Fruit fly (Drosophila melanogaster) whole organism, embryonic: Measurements from ENCODE around the gene CG42512.

ENCODE experiments used
- B-H2 ChIP-seq: fragments of 200-800 bp; sonication (Bioruptor generic); optimal IDR thresholded peaks from 2 replicates; lab custom pipeline; 2018; ENCODE audit warnings: missing biosample characterization, mild to moderate bottlenecking, missing genetic modification characterization
- CG10543 ChIP-seq: fragments of 200-800 bp; sonication (Bioruptor generic); optimal IDR thresholded peaks from 3 replicates; lab custom pipeline; 2017; ENCODE audit warnings: missing biosample characterization, mild to moderate bottlenecking, missing genetic modification characterization, moderate library complexity
- CG11504 ChIP-seq: fragments of 200-800 bp; sonication (Bioruptor generic); optimal IDR thresholded peaks from 3 replicates; lab custom pipeline; 2019; ENCODE audit warnings: missing biosample characterization, mild to moderate bottlenecking, missing genetic modification characterization, moderate library complexity
- CG12744 ChIP-seq: fragments of 200-800 bp; sonication (Bioruptor generic); optimal IDR thresholded peaks from 2 replicates; lab custom pipeline; 2016; ENCODE audit warnings: missing biosample characterization, missing genetic modification characterization
- CG12942 ChIP-seq: fragments of 200-800 bp; sonication (Bioruptor generic); optimal IDR thresholded peaks from 3 replicates; lab custom pipeline; 2016; ENCODE audit warnings: missing biosample characterization, missing genetic modification characterization
- CG13296 ChIP-seq: fragments of 200-800 bp; sonication (Bioruptor generic); optimal IDR thresholded peaks from 3 replicates; lab custom pipeline; 2018; ENCODE audit warnings: missing biosample characterization, mild to moderate bottlenecking, missing genetic modification characterization
- CG1602 ChIP-seq: fragments of 200-800 bp; sonication (Bioruptor generic); optimal IDR thresholded peaks from 3 replicates; lab custom pipeline; 2016; ENCODE audit warnings: missing biosample characterization, missing genetic modification characterization
- CG1603 ChIP-seq: fragments of 200-800 bp; sonication (Bioruptor generic); optimal IDR thresholded peaks from 2 replicates; lab custom pipeline; 2019; ENCODE audit warnings: missing biosample characterization, mild to moderate bottlenecking, missing genetic modification characterization, moderate library complexity
- CG1647 ChIP-seq: fragments of 200-800 bp; sonication (Bioruptor generic); optimal IDR thresholded peaks from 3 replicates; lab custom pipeline; 2016; ENCODE audit warnings: missing biosample characterization, missing genetic modification characterization
- CG18476 ChIP-seq: fragments of 200-800 bp; sonication (Bioruptor generic); optimal IDR thresholded peaks from 2 replicates; lab custom pipeline; 2016; ENCODE audit warnings: missing biosample characterization, mild to moderate bottlenecking, missing genetic modification characterization
- CG18599 ChIP-seq: fragments of 200-800 bp; sonication (Bioruptor generic); optimal IDR thresholded peaks from 3 replicates; lab custom pipeline; 2017; ENCODE audit warnings: missing biosample characterization, missing genetic modification characterization, mild to moderate bottlenecking, moderate library complexity, missing genetic modification reagents
- CG2199 ChIP-seq: fragments of 200-800 bp; sonication (Bioruptor generic); IDR thresholded peaks from 3 replicates; pipeline ENCODE4 v1.3.6; 2022; ENCODE audit warnings: missing biosample characterization, missing genetic modification characterization
- CG34422 ChIP-seq: fragments of 200-800 bp; sonication (Bioruptor generic); IDR thresholded peaks from 3 replicates; pipeline ENCODE4 v1.3.6; 2022; ENCODE audit warnings: missing biosample characterization, missing genetic modification characterization
- CG4730 ChIP-seq: fragments of 200-800 bp; sonication (Bioruptor generic); IDR thresholded peaks from 2 replicates; pipeline ENCODE4 v1.3.6; 2022; ENCODE audit warnings: missing biosample characterization, missing genetic modification characterization
- CG9609 ChIP-seq: fragments of 200-800 bp; sonication (Bioruptor generic); optimal IDR thresholded peaks from 3 replicates; lab custom pipeline; 2016; ENCODE audit warnings: missing biosample characterization, missing genetic modification characterization
- D19A ChIP-seq: fragments of 200-800 bp; optimal IDR thresholded peaks from 3 replicates; lab custom pipeline; 2019; ENCODE audit warnings: missing biosample characterization, mild to moderate bottlenecking, missing genetic modification characterization, moderate library complexity
- D19B ChIP-seq: fragments of 200-800 bp; sonication (Bioruptor generic); optimal IDR thresholded peaks from 2 replicates; lab custom pipeline; 2017; ENCODE audit warnings: missing biosample characterization, mild to moderate bottlenecking, missing genetic modification characterization
- E2f1 ChIP-seq: fragments of 200-800 bp; sonication (Bioruptor generic); IDR thresholded peaks from 2 replicates; pipeline ENCODE4 v1.3.6; 2022; ENCODE audit warnings: missing biosample characterization, missing genetic modification characterization
- HmgD ChIP-seq: fragments of 200-800 bp; sonication (Bioruptor generic); optimal IDR thresholded peaks from 3 replicates; lab custom pipeline; 2016; ENCODE audit warnings: missing biosample characterization, missing genetic modification characterization
- Hmr ChIP-seq: fragments of 200-800 bp; sonication (Bioruptor generic); optimal IDR thresholded peaks from 3 replicates; lab custom pipeline; 2017; ENCODE audit warnings: mild to moderate bottlenecking, missing biosample characterization, missing genetic modification reagents, missing genetic modification characterization
- Lpt ChIP-seq: fragments of >200 bp; optimal IDR thresholded peaks from 2 replicates; lab custom pipeline; 2018; ENCODE audit warnings: missing biosample characterization, missing genetic modification characterization
- MBD-R2 ChIP-seq: fragments of 200-800 bp; sonication (Bioruptor generic); IDR thresholded peaks from 2 replicates; pipeline ENCODE4 v1.3.6; 2022; ENCODE audit warnings: missing biosample characterization, missing genetic modification characterization
- Med ChIP-seq: fragments of 200-800 bp; sonication (Bioruptor generic); peaks from one replicate; lab custom pipeline; 2016; ENCODE audit warnings: missing biosample characterization, missing genetic modification characterization, mild to moderate bottlenecking, inconsistent platforms, moderate library complexity
- Meics ChIP-seq: fragments of 200-800 bp; sonication (Bioruptor generic); optimal IDR thresholded peaks from 2 replicates; lab custom pipeline; 2017; ENCODE audit warnings: missing biosample characterization, mild to moderate bottlenecking, missing genetic modification characterization
- NC2β ChIP-seq: fragments of 200-800 bp; sonication (Bioruptor generic); optimal IDR thresholded peaks from 2 replicates; lab custom pipeline; 2016; ENCODE audit warnings: missing biosample characterization, missing genetic modification characterization
- Nf-YB ChIP-seq: fragments of 200-800 bp; sonication (Bioruptor generic); optimal IDR thresholded peaks from 3 replicates; lab custom pipeline; 2019; ENCODE audit warnings: missing biosample characterization, mild to moderate bottlenecking, missing genetic modification characterization, moderate library complexity
- Pdp1 ChIP-seq, 2 experiments: fragments of 200-800 bp; sonication (Bioruptor generic); optimal IDR thresholded peaks; 3 replicates each; lab custom pipeline; 2016; ENCODE audit warnings: missing biosample characterization in 2 of 2, missing genetic modification characterization in 2 of 2, mild to moderate bottlenecking in 1 of 2, moderate library complexity in 1 of 2
- Sry-β ChIP-seq: fragments of 200-800 bp; sonication (Bioruptor generic); optimal IDR thresholded peaks from 2 replicates; lab custom pipeline; 2018; ENCODE audit warnings: missing biosample characterization, mild to moderate bottlenecking, missing genetic modification characterization, moderate library complexity
- Trl ChIP-seq, 3 experiments: fragments of >200 bp in 2 of 3; fragments of 200-800 bp in 1 of 3; sonication (Bioruptor generic) in 1 of 3; optimal IDR thresholded peaks; 2 replicates in 1 of 3; 3 replicates in 2 of 3; lab custom pipeline; 2016 to 2017; ENCODE audit warnings: missing biosample characterization in 1 of 3, missing genetic modification characterization in 1 of 3
- ara ChIP-seq: fragments of 200-800 bp; sonication (Bioruptor generic); IDR thresholded peaks from 2 replicates; pipeline ENCODE4 v1.3.6; 2022; ENCODE audit warnings: missing biosample characterization, missing genetic modification characterization
- caup ChIP-seq: fragments of 200-800 bp; sonication (Bioruptor generic); optimal IDR thresholded peaks from 3 replicates; lab custom pipeline; 2017; ENCODE audit warnings: missing biosample characterization, mild to moderate bottlenecking, missing genetic modification characterization, moderate library complexity; ENCODE audit not compliant: severe bottlenecking
- chinmo ChIP-seq: fragments of 200-800 bp; sonication (Bioruptor generic); IDR thresholded peaks from 4 replicates; pipeline ENCODE4 v1.3.6; 2022; ENCODE audit warnings: missing biosample characterization, missing genetic modification characterization; ENCODE audit not compliant: partially characterized antibody
- chn ChIP-seq: fragments of 200-800 bp; sonication (Bioruptor generic); optimal IDR thresholded peaks from 2 replicates; lab custom pipeline; 2016; ENCODE audit warnings: missing biosample characterization, missing genetic modification characterization
- dan ChIP-seq: fragments of 200-800 bp; sonication (Bioruptor generic); IDR thresholded peaks from 2 replicates; pipeline ENCODE4 v1.3.6; 2022; ENCODE audit warnings: missing biosample characterization, missing genetic modification characterization
- gcm2 ChIP-seq: fragments of 200-800 bp; sonication (Bioruptor generic); optimal IDR thresholded peaks from 2 replicates; lab custom pipeline; 2016; ENCODE audit warnings: missing biosample characterization, missing genetic modification characterization
- grau ChIP-seq: fragments of 200-800 bp; optimal IDR thresholded peaks from 3 replicates; lab custom pipeline; 2019; ENCODE audit warnings: missing biosample characterization, mild to moderate bottlenecking, missing genetic modification characterization, moderate library complexity
- ind ChIP-seq: fragments of 200-800 bp; sonication (Bioruptor generic); optimal IDR thresholded peaks from 3 replicates; lab custom pipeline; 2016; ENCODE audit warnings: missing biosample characterization, missing genetic modification characterization
- jing ChIP-seq: fragments of 200-800 bp; sonication (Bioruptor generic); optimal IDR thresholded peaks from 2 replicates; lab custom pipeline; 2018; ENCODE audit warnings: missing biosample characterization, mild to moderate bottlenecking, missing genetic modification characterization
- kni ChIP-seq: fragments of 200-800 bp; sonication (Bioruptor generic); optimal IDR thresholded peaks from 3 replicates; lab custom pipeline; 2017; ENCODE audit warnings: mild to moderate bottlenecking, missing biosample characterization, missing genetic modification reagents, missing genetic modification characterization
- lab ChIP-seq: fragments of 200-800 bp; sonication (Bioruptor generic); optimal IDR thresholded peaks from 3 replicates; lab custom pipeline; 2017; ENCODE audit warnings: missing biosample characterization, missing genetic modification characterization, mild to moderate bottlenecking, moderate library complexity, missing genetic modification reagents
- pnt ChIP-seq: fragments of 200-800 bp; sonication (Bioruptor generic); optimal IDR thresholded peaks from 3 replicates; lab custom pipeline; 2016; ENCODE audit warnings: missing biosample characterization, missing genetic modification characterization
- row ChIP-seq: fragments of 200-800 bp; sonication (Bioruptor generic); IDR thresholded peaks from 3 replicates; pipeline ENCODE4 v1.3.6; 2022; ENCODE audit warnings: missing biosample characterization, missing genetic modification characterization
- slou ChIP-seq: fragments of 200-800 bp; sonication (Bioruptor generic); optimal IDR thresholded peaks from 3 replicates; lab custom pipeline; 2016; ENCODE audit warnings: missing biosample characterization, missing genetic modification characterization
- so ChIP-seq: fragments of 200-800 bp; sonication (Bioruptor generic); IDR thresholded peaks from 3 replicates; pipeline ENCODE4 v1.3.6; 2022; ENCODE audit warnings: missing biosample characterization, missing genetic modification characterization
- twi ChIP-seq: fragments of 200-800 bp; optimal IDR thresholded peaks from 2 replicates; lab custom pipeline; 2019; ENCODE audit warnings: missing biosample characterization, mild to moderate bottlenecking, missing genetic modification characterization, moderate library complexity
- tx ChIP-seq: fragments of 200-800 bp; sonication (Bioruptor generic); optimal IDR thresholded peaks from 2 replicates; lab custom pipeline; 2016; ENCODE audit warnings: missing biosample characterization, missing genetic modification characterization
- wek ChIP-seq: fragments of 200-800 bp; sonication (Bioruptor generic); optimal IDR thresholded peaks from 3 replicates; lab custom pipeline; 2018; ENCODE audit warnings: missing biosample characterization, mild to moderate bottlenecking, missing genetic modification characterization, moderate library complexity
- yki ChIP-seq: fragments of >200 bp; optimal IDR thresholded peaks from 3 replicates; lab custom pipeline; 2018
- zen ChIP-seq: fragments of 200-800 bp; sonication (Bioruptor generic); optimal IDR thresholded peaks from 3 replicates; lab custom pipeline; 2018; ENCODE audit warnings: missing biosample characterization, mild to moderate bottlenecking, missing genetic modification characterization, moderate library complexity
- zfh1 ChIP-seq: fragments of 200-800 bp; sonication (Bioruptor generic); IDR thresholded peaks from 3 replicates; pipeline ENCODE4 v1.3.6; 2022; ENCODE audit warnings: missing biosample characterization, missing genetic modification characterization

CG42512 gene

DNA sequence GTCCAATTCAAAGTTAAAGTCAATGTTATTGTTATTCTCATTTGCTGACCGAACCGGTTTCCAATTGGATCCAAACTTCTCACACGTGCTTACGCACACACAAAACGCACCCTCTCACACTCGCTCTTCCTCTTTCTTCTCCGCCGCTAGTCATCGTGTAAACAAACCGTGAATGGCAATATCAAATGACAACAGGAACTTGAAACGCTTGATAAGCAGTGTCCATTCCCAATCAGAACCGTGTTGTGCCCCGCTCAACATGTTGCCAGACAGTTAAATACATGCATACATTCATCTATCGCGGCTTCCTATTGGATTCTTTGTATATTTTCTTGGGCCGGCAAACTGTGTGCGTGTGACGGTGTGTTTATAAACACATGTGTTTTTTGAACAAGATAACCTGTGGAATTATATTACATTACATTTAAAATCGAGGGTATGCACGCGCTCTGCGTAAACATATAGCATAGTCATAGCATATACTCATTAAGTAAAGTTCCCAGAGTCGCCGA is 4.6 kb downstream of the CG42512 start (continued):
- TF ChIP-seq CG9609 (GFP tag; lab: Kevin White, UChicago) (no peak), ind (GFP tag; lab: Kevin White, UChicago) (no peak), Sry-β (GFP tag; lab: Kevin White, UChicago) (no peak), yki (lab: Kevin White, UChicago) (no peak), caup (peak; percentile 64), kni (GFP tag; lab: Kevin White, UChicago) (peak; percentile 82), Meics (GFP tag; lab: Kevin White, UChicago) (peak; percentile 6), CG12744 (GFP tag; lab: Kevin White, UChicago) (no peak), CG2199 (GFP tag; lab: Robert Waterston, UW) (peak; percentile 57; the same call in 2 of the 3 replicates), CG18599 (GFP tag; lab: Kevin White, UChicago) (peak; percentile 40), E2f1 (GFP tag; lab: Robert Waterston, UW) (no peak), NC2β (GFP tag; lab: Kevin White, UChicago) (peak; percentile 13), slou (no peak), HmgD (GFP tag; lab: Kevin White, UChicago) (peak; percentile 2), Lpt (GFP tag; lab: Kevin White, UChicago) (no peak), CG1602 (GFP tag; lab: Kevin White, UChicago) (no peak), twi (tag; lab: Kevin White, UChicago) (peak; percentile 80), B-H2 (GFP tag; lab: Kevin White, UChicago) (peak; percentile 28), grau (tag; lab: Kevin White, UChicago) (peak; percentile 3), Pdp1 (GFP tag; optimal IDR thresholded peaks at IDR 0.05; lab: Kevin White, UChicago) (peak in 1 of 2 experiments; percentile 47), CG34422 (peak; percentile 82; the same call in 1 of the 3 replicates), tx (GFP tag; lab: Kevin White, UChicago) (no peak), CG18476 (GFP tag; lab: Kevin White, UChicago) (no peak), CG1603 (tag; lab: Kevin White, UChicago) (peak; percentile 5), CG13296 (GFP tag; lab: Kevin White, UChicago) (peak; percentile 45), CG11504 (tag; lab: Kevin White, UChicago) (peak; percentile 99), dan (GFP tag; lab: Robert Waterston, UW) (no peak), lab (peak; percentile 59), ara (GFP tag; lab: Robert Waterston, UW) (0 out of 2 replicates have a peak, but pooled peaks have one; percentile 38), Nf-YB (GFP tag; lab: Kevin White, UChicago) (peak; percentile 70), MBD-R2 (GFP tag; lab: Robert Waterston, UW) (no peak), CG12942 (GFP tag; lab: Kevin White, UChicago) (no peak), Med (GFP tag; lab: Kevin White, UChicago) (peak; percentile 90), CG4730 (GFP tag; lab: Robert Waterston, UW) (no peak), chn (GFP tag; lab: Kevin White, UChicago) (no peak), pnt (GFP tag; lab: Kevin White, UChicago) (no peak), zfh1 (GFP tag; lab: Robert Waterston, UW) (no peak), D19B (GFP tag; lab: Kevin White, UChicago) (peak; percentile 86), Hmr (peak; percentile 11), chinmo (GFP tag; lab: Robert Waterston, UW) (peak; percentile 85; the same call in 2 of the 4 replicates), D19A (tag; lab: Kevin White, UChicago) (peak; percentile 42), row (0 out of 3 replicates have a peak, but pooled peaks have one; percentile 19), zen (tag; lab: Kevin White, UChicago) (peak; percentile 29), jing (GFP tag; lab: Kevin White, UChicago) (no peak), gcm2 (no peak), wek (peak; percentile 18), Trl (optimal IDR thresholded peaks at IDR 0.05; lab: Kevin White, UChicago) (peak in 1 of 2 experiments; percentile 57), Trl (GFP tag; optimal IDR thresholded peaks at IDR 0.05; lab: Kevin White, UChicago) (no peak), so (GFP tag; lab: Robert Waterston, UW) (peak; percentile 72; the same call in 2 of the 3 replicates), CG1647 (GFP tag; lab: Kevin White, UChicago) (no peak), CG10543 (peak; percentile 75)
